Fruit fly (Drosophila melanogaster): ENCODE measurements around the gene eIF2A.
A peak's percentile ranks its signal among the peaks of the same experiment; 100 is the strongest.

Gene eIF2A

DNA sequence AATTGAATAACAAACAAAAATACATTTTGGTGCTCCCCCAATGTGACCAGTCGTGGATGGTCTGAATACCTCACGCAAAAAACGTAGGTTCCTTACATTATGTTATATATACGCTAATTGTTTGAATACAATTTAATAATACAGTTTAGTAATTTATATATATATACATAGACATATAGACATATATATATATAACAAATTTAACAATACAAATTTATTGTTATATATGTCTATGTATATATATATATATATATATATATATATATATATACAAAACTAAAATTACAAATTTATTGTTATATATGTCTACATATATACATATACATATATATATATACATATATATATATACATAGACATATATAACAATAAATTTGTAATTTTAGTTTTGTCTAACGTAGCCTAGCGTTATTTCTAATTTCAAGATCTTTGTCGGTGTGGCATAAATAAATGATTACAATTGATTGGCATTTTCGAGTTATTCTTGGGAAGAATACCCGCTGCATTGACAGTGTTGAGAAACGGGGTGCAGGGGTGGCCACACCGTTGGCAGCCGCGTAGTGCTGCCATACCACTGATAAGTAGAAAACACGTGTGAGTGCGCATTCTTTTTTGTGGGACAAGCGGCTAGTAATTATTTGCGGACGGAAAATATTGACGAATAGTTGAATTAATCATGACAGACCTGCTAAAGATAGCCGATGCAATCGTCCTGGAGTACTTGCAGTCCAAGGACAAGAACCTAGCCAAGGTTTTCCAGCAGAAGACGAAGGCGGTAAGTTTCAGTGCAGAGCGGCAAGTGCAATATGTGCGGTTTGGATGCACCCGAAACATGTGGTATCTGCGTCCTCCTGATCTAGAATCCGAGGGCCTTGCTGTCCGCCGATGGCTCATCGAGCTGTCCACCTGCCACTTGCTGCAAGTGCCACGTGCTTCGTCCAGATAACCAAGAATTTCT lies 7.9 kb downstream of the eIF2A start, which contains the start of the genes CG7148 and Nopp140 (continued):
- TF ChIP-seq CG2116 (GFP tag; optimal IDR thresholded peaks at IDR 0.05): peak; percentile 53
- peak; percentile 55 for TF ChIP-seq CG3281 (GFP tag; optimal IDR thresholded peaks at IDR 0.05)
- TF ChIP-seq CG7963 (GFP tag; IDR thresholded peaks at IDR 0.05; ENCODE audit: partially characterized antibody): no peak
- no peak for TF ChIP-seq CG6272 (GFP tag; IDR thresholded peaks at IDR 0.05)
- peak; percentile 59 for TF ChIP-seq vfl (GFP tag; optimal IDR thresholded peaks at IDR 0.05)
- TF ChIP-seq BEAF-32 (GFP tag; optimal IDR thresholded peaks at IDR 0.05): peak; percentile 40
- no peak for TF ChIP-seq CG6791 (GFP tag; IDR thresholded peaks at IDR 0.05; ENCODE audit: partially characterized antibody)
- peak; percentile 56 for TF ChIP-seq Ada2b (GFP tag; IDR thresholded peaks at IDR 0.05)
- peak; percentile 91 for TF ChIP-seq CG34422 (GFP tag; IDR thresholded peaks at IDR 0.05)
- no peak for TF ChIP-seq CG7745 (tag; optimal IDR thresholded peaks at IDR 0.05)
- peak; percentile 68 for TF ChIP-seq CG2712 (tag; optimal IDR thresholded peaks at IDR 0.05)
- peak; percentile 78 for TF ChIP-seq CG17802 (tag; optimal IDR thresholded peaks at IDR 0.05)
- TF ChIP-seq CG32767 (GFP tag; IDR thresholded peaks at IDR 0.05): peak; percentile 41; the same call in 1 of the 2 replicates
- TF ChIP-seq Fer1 (GFP tag; optimal IDR thresholded peaks at IDR 0.05): peak; percentile 64
- TF ChIP-seq dmrt11E (tag; optimal IDR thresholded peaks at IDR 0.05): peak; percentile 42
- peak; percentile 46 for TF ChIP-seq CG13296 (GFP tag; optimal IDR thresholded peaks at IDR 0.05)
- peak; percentile 33; the same call in 1 of the 2 replicates for TF ChIP-seq Bgb (GFP tag; IDR thresholded peaks at IDR 0.05; ENCODE audit: partially characterized antibody)
- TF ChIP-seq BtbVII (GFP tag; optimal IDR thresholded peaks at IDR 0.05): peak; percentile 47
- TF ChIP-seq CG11695 (GFP tag; IDR thresholded peaks at IDR 0.05): 0 out of 3 replicates have a peak, but pooled peaks have one; percentile 24
- peak; percentile 40; the same call in 1 of the 3 replicates for TF ChIP-seq Mrtf (GFP tag; IDR thresholded peaks at IDR 0.05)
- peak; percentile 59 for TF ChIP-seq phol (tag; optimal IDR thresholded peaks at IDR 0.05)
- TF ChIP-seq p53 (GFP tag; optimal IDR thresholded peaks at IDR 0.05): peak; percentile 40
- TF ChIP-seq CG13123 (GFP tag; optimal IDR thresholded peaks at IDR 0.05): peak; percentile 9
- TF ChIP-seq fd64A (GFP tag; optimal IDR thresholded peaks at IDR 0.05): no peak
- TF ChIP-seq CG8924 (tag; optimal IDR thresholded peaks at IDR 0.05): peak; percentile 79
- no peak for TF ChIP-seq Poxn (GFP tag; IDR thresholded peaks at IDR 0.05)
- TF ChIP-seq sima (GFP tag; optimal IDR thresholded peaks at IDR 0.05): no peak
- TF ChIP-seq CG12769 (tag; optimal IDR thresholded peaks at IDR 0.05): peak; percentile 79
- TF ChIP-seq CG1647 (GFP tag; optimal IDR thresholded peaks at IDR 0.05): peak; percentile 61
- peak; percentile 13 for TF ChIP-seq CG8281 (tag; optimal IDR thresholded peaks at IDR 0.05)
- no peak for TF ChIP-seq CG10431 (GFP tag; optimal IDR thresholded peaks at IDR 0.05)
- TF ChIP-seq CG32772 (GFP tag; IDR thresholded peaks at IDR 0.05): peak; percentile 24; the same call in 1 of the 2 replicates
- no peak for TF ChIP-seq hbn (GFP tag; IDR thresholded peaks at IDR 0.05; ENCODE audit: partially characterized antibody)
- TF ChIP-seq Dp (GFP tag; optimal IDR thresholded peaks at IDR 0.05): peak; percentile 34
- TF ChIP-seq B-H2 (GFP tag; optimal IDR thresholded peaks at IDR 0.05): peak; percentile 89
- TF ChIP-seq fd3F (GFP tag; optimal IDR thresholded peaks at IDR 0.05): peak; percentile 54
- peak; percentile 93 for TF ChIP-seq YL-1 (GFP tag; optimal IDR thresholded peaks at IDR 0.05)
- peak; percentile 64; the same call in 2 of the 3 replicates for TF ChIP-seq otp (GFP tag; IDR thresholded peaks at IDR 0.05)
- peak; percentile 50; the same call in 1 of the 2 replicates for TF ChIP-seq Awh (GFP tag; IDR thresholded peaks at IDR 0.05)
- TF ChIP-seq Ssrp (tag; optimal IDR thresholded peaks at IDR 0.05): peak; percentile 49
- peak; percentile 47 for TF ChIP-seq CrebB (tag; optimal IDR thresholded peaks at IDR 0.05)
- TF ChIP-seq CG10366 (GFP tag; IDR thresholded peaks at IDR 0.05): no peak
- peak; percentile 89 for TF ChIP-seq NFAT (GFP tag; IDR thresholded peaks at IDR 0.05)
- peak; percentile 44 for TF ChIP-seq Atf3 (GFP tag; optimal IDR thresholded peaks at IDR 0.05)
- TF ChIP-seq eyg (GFP tag; optimal IDR thresholded peaks at IDR 0.05): peak; percentile 10
- peak; percentile 91 for TF ChIP-seq CG3847 (GFP tag; IDR thresholded peaks at IDR 0.05)
- peak; percentile 66 for TF ChIP-seq Hsf (GFP tag; optimal IDR thresholded peaks at IDR 0.05)
- TF ChIP-seq toy (GFP tag; IDR thresholded peaks at IDR 0.05): no peak
